Fruit fly (Drosophila melanogaster) whole organism, embryonic: ENCODE results near the gene Kat60.

ENCODE experiments used
- Atf6 ChIP-seq: fragments of 200-800 bp; sonication (Bioruptor generic); IDR thresholded peaks from 2 replicates; pipeline ENCODE4 v1.3.6; 2022; ENCODE audit warnings: missing biosample characterization, missing genetic modification characterization
- CG10209 ChIP-seq: fragments of 200-800 bp; sonication (Bioruptor generic); optimal IDR thresholded peaks from 3 replicates; lab custom pipeline; 2017; ENCODE audit warnings: missing biosample characterization, mild to moderate bottlenecking, missing genetic modification characterization, missing genetic modification reagents
- CG1024 ChIP-seq: fragments of 200-800 bp; sonication (Bioruptor generic); IDR thresholded peaks from 2 replicates; pipeline ENCODE4 v1.3.6; 2022; ENCODE audit warnings: missing biosample characterization, missing genetic modification characterization
- CG10654 ChIP-seq: fragments of 200-800 bp; sonication (Bioruptor generic); optimal IDR thresholded peaks from 2 replicates; lab custom pipeline; 2016; ENCODE audit warnings: missing biosample characterization, missing genetic modification characterization
- CG11696 ChIP-seq: fragments of 200-800 bp; sonication (Bioruptor generic); IDR thresholded peaks from 2 replicates; pipeline ENCODE4 v1.3.6; 2022; ENCODE audit warnings: missing biosample characterization, missing genetic modification characterization
- CG11723 ChIP-seq: fragments of 200-800 bp; sonication (Bioruptor generic); optimal IDR thresholded peaks from 2 replicates; lab custom pipeline; 2017; ENCODE audit warnings: missing biosample characterization, mild to moderate bottlenecking, missing genetic modification characterization
- CG15269 ChIP-seq: fragments of 200-800 bp; sonication (Bioruptor generic); optimal IDR thresholded peaks from 2 replicates; lab custom pipeline; 2018; ENCODE audit warnings: missing biosample characterization, mild to moderate bottlenecking, missing genetic modification characterization, moderate library complexity
- CG16815 ChIP-seq: fragments of 200-800 bp; sonication (Bioruptor generic); optimal IDR thresholded peaks from 3 replicates; lab custom pipeline; 2017; ENCODE audit warnings: missing biosample characterization, mild to moderate bottlenecking, missing genetic modification characterization
- CG17328 ChIP-seq: fragments of 200-800 bp; sonication (Bioruptor generic); IDR thresholded peaks from 2 replicates; pipeline ENCODE4 v1.3.6; 2022; ENCODE audit warnings: missing biosample characterization, missing genetic modification characterization
- CG17568 ChIP-seq: fragments of 200-800 bp; sonication (Bioruptor generic); optimal IDR thresholded peaks from 2 replicates; lab custom pipeline; 2018; ENCODE audit warnings: missing biosample characterization, mild to moderate bottlenecking, missing genetic modification characterization, moderate library complexity
- CG17829 ChIP-seq: fragments of 200-800 bp; optimal IDR thresholded peaks from 2 replicates; lab custom pipeline; 2019; ENCODE audit warnings: missing biosample characterization, mild to moderate bottlenecking, missing genetic modification characterization, moderate library complexity
- CG30431 ChIP-seq: fragments of 200-800 bp; sonication (Bioruptor generic); optimal IDR thresholded peaks from 2 replicates; lab custom pipeline; 2017; ENCODE audit warnings: missing biosample characterization, missing genetic modification characterization
- CG32532 ChIP-seq: fragments of 200-800 bp; sonication (Bioruptor generic); IDR thresholded peaks from 2 replicates; pipeline ENCODE4 v1.3.6; 2022; ENCODE audit warnings: missing biosample characterization, missing genetic modification characterization
- CG4360 ChIP-seq: fragments of 200-800 bp; sonication (Bioruptor generic); IDR thresholded peaks from 2 replicates; pipeline ENCODE4 v1.3.6; 2022; ENCODE audit warnings: missing biosample characterization, missing genetic modification characterization
- CG5953 ChIP-seq: fragments of 200-800 bp; sonication (Bioruptor generic); IDR thresholded peaks from 2 replicates; pipeline ENCODE4 v1.3.6; 2022; ENCODE audit warnings: missing biosample characterization, missing genetic modification characterization
- CG7839 ChIP-seq: fragments of 200-800 bp; sonication (Bioruptor generic); optimal IDR thresholded peaks from 3 replicates; lab custom pipeline; 2018; ENCODE audit warnings: missing biosample characterization, mild to moderate bottlenecking, missing genetic modification characterization, moderate library complexity
- CG8765 ChIP-seq: fragments of 200-800 bp; sonication (Bioruptor generic); IDR thresholded peaks from 2 replicates; pipeline ENCODE4 v1.3.6; 2022; ENCODE audit warnings: missing biosample characterization, missing genetic modification characterization
- CG8944 ChIP-seq: fragments of 200-800 bp; sonication (Bioruptor generic); optimal IDR thresholded peaks from 3 replicates; lab custom pipeline; 2016; ENCODE audit warnings: missing biosample characterization, missing genetic modification characterization
- CG9609 ChIP-seq: fragments of 200-800 bp; sonication (Bioruptor generic); optimal IDR thresholded peaks from 3 replicates; lab custom pipeline; 2016; ENCODE audit warnings: missing biosample characterization, missing genetic modification characterization
- CG9817 ChIP-seq: fragments of 200-800 bp; sonication (Bioruptor generic); optimal IDR thresholded peaks from 2 replicates; lab custom pipeline; 2018; ENCODE audit warnings: missing biosample characterization, mild to moderate bottlenecking, missing genetic modification characterization, moderate library complexity
- D19B ChIP-seq: fragments of 200-800 bp; sonication (Bioruptor generic); optimal IDR thresholded peaks from 2 replicates; lab custom pipeline; 2017; ENCODE audit warnings: missing biosample characterization, mild to moderate bottlenecking, missing genetic modification characterization
- Dbx ChIP-seq: fragments of 200-800 bp; sonication (Bioruptor generic); IDR thresholded peaks from 3 replicates; pipeline ENCODE4 v1.3.6; 2022; ENCODE audit warnings: missing biosample characterization, missing genetic modification characterization
- Deaf1 ChIP-seq: fragments of 200-800 bp; optimal IDR thresholded peaks from 3 replicates; lab custom pipeline; 2019; ENCODE audit warnings: missing biosample characterization, mild to moderate bottlenecking, missing genetic modification characterization, moderate library complexity
- Fer3 ChIP-seq: fragments of 200-800 bp; sonication (Bioruptor generic); optimal IDR thresholded peaks from 2 replicates; lab custom pipeline; 2018; ENCODE audit warnings: missing biosample characterization, mild to moderate bottlenecking, missing genetic modification characterization, moderate library complexity
- Hr78 ChIP-seq, 2 experiments: fragments of 200-800 bp in 1 of 2; fragments of >200 bp in 1 of 2; sonication (Bioruptor generic) in 1 of 2; optimal IDR thresholded peaks; 2 replicates each; lab custom pipeline; 2017 to 2019; ENCODE audit warnings: missing biosample characterization in 2 of 2, missing genetic modification characterization in 2 of 2, mild to moderate bottlenecking in 1 of 2, moderate library complexity in 1 of 2
- Jarid2 ChIP-seq: fragments of 200-800 bp; sonication (Bioruptor generic); optimal IDR thresholded peaks from 3 replicates; lab custom pipeline; 2017; ENCODE audit warnings: mild to moderate bottlenecking, missing biosample characterization, missing genetic modification reagents, missing genetic modification characterization
- Kr ChIP-seq: fragments of 200-800 bp; sonication (Bioruptor generic); optimal IDR thresholded peaks from 2 replicates; lab custom pipeline; 2017; ENCODE audit warnings: missing biosample characterization, mild to moderate bottlenecking, missing genetic modification characterization
- Lhr ChIP-seq: fragments of 200-800 bp; sonication (Bioruptor generic); optimal IDR thresholded peaks from 3 replicates; lab custom pipeline; 2017; ENCODE audit warnings: mild to moderate bottlenecking, missing biosample characterization, missing genetic modification reagents, missing genetic modification characterization
- Nf-YC ChIP-seq: fragments of 200-800 bp; optimal IDR thresholded peaks from 3 replicates; lab custom pipeline; 2019; ENCODE audit warnings: missing biosample characterization, mild to moderate bottlenecking, missing genetic modification characterization, moderate library complexity
- ato ChIP-seq: fragments of 200-800 bp; sonication (Bioruptor generic); IDR thresholded peaks from 2 replicates; pipeline ENCODE4 v1.3.6; 2022; ENCODE audit warnings: missing biosample characterization, missing genetic modification characterization; ENCODE audit not compliant: partially characterized antibody
- bsh ChIP-seq, 2 experiments: fragments of 200-800 bp; sonication (Bioruptor generic); optimal IDR thresholded peaks; 2 replicates each; lab custom pipeline; 2017 to 2018; ENCODE audit warnings: mild to moderate bottlenecking in 2 of 2, missing biosample characterization in 2 of 2, missing genetic modification characterization in 2 of 2, moderate library complexity in 1 of 2
- caup ChIP-seq: fragments of 200-800 bp; sonication (Bioruptor generic); optimal IDR thresholded peaks from 3 replicates; lab custom pipeline; 2017; ENCODE audit warnings: missing biosample characterization, mild to moderate bottlenecking, missing genetic modification characterization, moderate library complexity; ENCODE audit not compliant: severe bottlenecking
- chinmo ChIP-seq: fragments of 200-800 bp; sonication (Bioruptor generic); IDR thresholded peaks from 4 replicates; pipeline ENCODE4 v1.3.6; 2022; ENCODE audit warnings: missing biosample characterization, missing genetic modification characterization; ENCODE audit not compliant: partially characterized antibody
- danr ChIP-seq: fragments of 200-800 bp; sonication (Bioruptor generic); IDR thresholded peaks from 2 replicates; pipeline ENCODE4 v1.3.6; 2022; ENCODE audit warnings: missing biosample characterization, missing genetic modification characterization
- dpn ChIP-seq, 2 experiments: fragments of 200-800 bp; sonication (Bioruptor generic); optimal IDR thresholded peaks; 3 replicates each; lab custom pipeline; 2016; ENCODE audit warnings: missing biosample characterization in 2 of 2, missing genetic modification characterization in 2 of 2
- dysf ChIP-seq: fragments of 200-800 bp; sonication (Bioruptor generic); IDR thresholded peaks from 3 replicates; pipeline ENCODE4 v1.3.6; 2022; ENCODE audit warnings: missing biosample characterization, missing genetic modification characterization
- hb ChIP-seq: fragments of 200-800 bp; sonication (Bioruptor generic); IDR thresholded peaks from 3 replicates; pipeline ENCODE4 v1.3.6; 2022; ENCODE audit warnings: missing biosample characterization, missing genetic modification characterization; ENCODE audit not compliant: partially characterized antibody
- ind ChIP-seq: fragments of 200-800 bp; sonication (Bioruptor generic); optimal IDR thresholded peaks from 3 replicates; lab custom pipeline; 2016; ENCODE audit warnings: missing biosample characterization, missing genetic modification characterization
- insv ChIP-seq, 2 experiments: fragments of 200-800 bp; sonication (Bioruptor generic); optimal IDR thresholded peaks; 3 replicates each; lab custom pipeline; 2016 to 2018; ENCODE audit warnings: missing biosample characterization in 2 of 2, missing genetic modification characterization in 2 of 2
- kni ChIP-seq: fragments of 200-800 bp; sonication (Bioruptor generic); optimal IDR thresholded peaks from 3 replicates; lab custom pipeline; 2017; ENCODE audit warnings: mild to moderate bottlenecking, missing biosample characterization, missing genetic modification reagents, missing genetic modification characterization
- lilli ChIP-seq: fragments of 200-800 bp; sonication (Bioruptor generic); optimal IDR thresholded peaks from 3 replicates; lab custom pipeline; 2016; ENCODE audit warnings: missing biosample characterization, missing genetic modification characterization
- nau ChIP-seq: fragments of 200-800 bp; sonication (Bioruptor generic); optimal IDR thresholded peaks from 3 replicates; lab custom pipeline; 2017; ENCODE audit warnings: missing biosample characterization, mild to moderate bottlenecking, missing genetic modification characterization, missing genetic modification reagents
- org-1 ChIP-seq: fragments of 200-800 bp; sonication (Bioruptor generic); optimal IDR thresholded peaks from 2 replicates; lab custom pipeline; 2017; ENCODE audit warnings: missing biosample characterization, missing genetic modification characterization
- pita ChIP-seq: fragments of 200-800 bp; sonication (Bioruptor generic); optimal IDR thresholded peaks from 2 replicates; lab custom pipeline; 2017; ENCODE audit warnings: missing biosample characterization, mild to moderate bottlenecking, missing genetic modification characterization
- psq ChIP-seq: fragments of 200-800 bp; sonication (Bioruptor generic); optimal IDR thresholded peaks from 2 replicates; lab custom pipeline; 2017; ENCODE audit warnings: missing biosample characterization, missing genetic modification characterization
- sisA ChIP-seq: fragments of 200-800 bp; sonication (Bioruptor generic); IDR thresholded peaks from 2 replicates; pipeline ENCODE4 v1.3.6; 2022; ENCODE audit warnings: missing biosample characterization, missing genetic modification characterization
- sna ChIP-seq: fragments of 200-800 bp; sonication (Bioruptor generic); IDR thresholded peaks from 2 replicates; pipeline ENCODE4 v1.3.6; 2022; ENCODE audit warnings: missing biosample characterization, missing genetic modification characterization; ENCODE audit not compliant: partially characterized antibody

The Kat60 gene

dm6 chr3R:5215334-5216307 lies 16.4 kb downstream of the Kat60 start (continued):
- TF ChIP-seq org-1 (GFP tag; lab: Kevin White, UChicago) (peak; percentile 98), danr (GFP tag; lab: Robert Waterston, UW) (peak; percentile 87), D19B (GFP tag; lab: Kevin White, UChicago) (no peak), CG8944 (GFP tag; lab: Kevin White, UChicago) (peak; percentile 99), CG1024 (GFP tag; lab: Robert Waterston, UW) (peak; percentile 98), Lhr (GFP tag; lab: Kevin White, UChicago) (peak; percentile 99), CG10654 (GFP tag; lab: Kevin White, UChicago) (peak; percentile 99), CG30431 (GFP tag; lab: Kevin White, UChicago) (peak; percentile 98), Deaf1 (peak; percentile 51), CG11696 (peak; percentile 87), lilli (GFP tag; lab: Kevin White, UChicago) (peak; percentile 88), Fer3 (tag; lab: Kevin White, UChicago) (peak; percentile 84), CG4360 (peak; percentile 93), chinmo (GFP tag; lab: Robert Waterston, UW) (peak; percentile 90; the same call in 3 of the 4 replicates), dysf (GFP tag; lab: Robert Waterston, UW) (peak; percentile 78), caup (peak; percentile 93), CG8765 (GFP tag; lab: Robert Waterston, UW) (peak; percentile 84), CG10209 (GFP tag; lab: Kevin White, UChicago) (peak; percentile 99), hb (no peak), CG9609 (peak; percentile 97), pita (GFP tag; lab: Kevin White, UChicago) (no peak), CG5953 (GFP tag; lab: Robert Waterston, UW) (peak; percentile 98), CG17328 (GFP tag; lab: Robert Waterston, UW) (peak; percentile 98), ind (GFP tag; lab: Kevin White, UChicago) (peak; percentile 78), Hr78 (GFP tag; optimal IDR thresholded peaks at IDR 0.05; lab: Kevin White, UChicago) (peak in 1 of 2 experiments; percentile 93), CG17568 (peak; percentile 98), sna (GFP tag; lab: Robert Waterston, UW) (0 out of 2 replicates have a peak, but pooled peaks have one; percentile 21), bsh (GFP tag; optimal IDR thresholded peaks at IDR 0.05; lab: Kevin White, UChicago) (peak; percentile 84 to 99), Jarid2 (GFP tag; lab: Kevin White, UChicago) (peak; percentile 89), ato (GFP tag; lab: Robert Waterston, UW) (no peak), insv (GFP tag; optimal IDR thresholded peaks at IDR 0.05; lab: Kevin White, UChicago) (peak; percentile 78 to 82), kni (GFP tag; lab: Kevin White, UChicago) (peak; percentile 100), CG16815 (GFP tag; lab: Kevin White, UChicago) (peak; percentile 92), CG11723 (GFP tag; lab: Kevin White, UChicago) (peak; percentile 99), Atf6 (GFP tag; lab: Robert Waterston, UW) (peak; percentile 79; the same call in 1 of the 2 replicates), CG32532 (GFP tag; lab: Robert Waterston, UW) (peak; percentile 47), nau (peak; percentile 99), Dbx (GFP tag; lab: Robert Waterston, UW) (peak; percentile 13; the same call in 1 of the 3 replicates), CG7839 (tag; lab: Kevin White, UChicago) (peak; percentile 78), sisA (GFP tag; lab: Robert Waterston, UW) (peak; percentile 83), Nf-YC (tag; lab: Kevin White, UChicago) (peak; percentile 1), dpn (GFP tag; optimal IDR thresholded peaks at IDR 0.05; lab: Kevin White, UChicago) (peak; percentile 90 to 96), CG17829 (tag; lab: Kevin White, UChicago) (peak; percentile 92), psq (GFP tag; lab: Kevin White, UChicago) (peak; percentile 97), CG9817 (tag; lab: Kevin White, UChicago) (peak; percentile 67), CG15269 (peak; percentile 81), Kr (GFP tag; lab: Kevin White, UChicago) (peak; percentile 100)
